Fruit fly (Drosophila melanogaster) whole organism, embryonic: ENCODE results near the gene Hr96.

Source experiments
- Ada2b ChIP-seq: fragments of 200-800 bp; sonication (Bioruptor generic); IDR thresholded peaks from 2 replicates; pipeline ENCODE4 v1.3.6; 2022; ENCODE audit warnings: missing biosample characterization, missing genetic modification characterization
- Antp ChIP-seq: fragments of 200-800 bp; sonication (Bioruptor generic); optimal IDR thresholded peaks from 3 replicates; lab custom pipeline; 2016; ENCODE audit warnings: missing biosample characterization, missing genetic modification characterization
- C15 ChIP-seq: fragments of 200-800 bp; sonication (Bioruptor generic); IDR thresholded peaks from 3 replicates; pipeline ENCODE4 v1.3.6; 2022; ENCODE audit warnings: missing biosample characterization, missing genetic modification characterization
- CG10147 ChIP-seq: fragments of 200-800 bp; sonication (Bioruptor generic); optimal IDR thresholded peaks from 2 replicates; lab custom pipeline; 2019; ENCODE audit warnings: missing biosample characterization, mild to moderate bottlenecking, missing genetic modification characterization, moderate library complexity
- CG10959 ChIP-seq: fragments of 200-800 bp; sonication (Bioruptor generic); IDR thresholded peaks from 2 replicates; pipeline ENCODE4 v1.3.6; 2022; ENCODE audit warnings: missing biosample characterization, missing genetic modification characterization
- CG11456 ChIP-seq: fragments of 200-800 bp; sonication (Bioruptor generic); IDR thresholded peaks from 3 replicates; pipeline ENCODE4 v1.3.6; 2022; ENCODE audit warnings: missing biosample characterization, missing genetic modification characterization
- CG11560 ChIP-seq: fragments of 200-800 bp; sonication (Bioruptor generic); IDR thresholded peaks from 3 replicates; pipeline ENCODE4 v1.3.6; 2022; ENCODE audit warnings: missing biosample characterization, missing genetic modification characterization
- CG12391 ChIP-seq: fragments of 200-800 bp; sonication (Bioruptor generic); optimal IDR thresholded peaks from 3 replicates; lab custom pipeline; 2018; ENCODE audit warnings: missing biosample characterization, mild to moderate bottlenecking, missing genetic modification characterization, moderate library complexity
- CG13775 ChIP-seq: fragments of 200-800 bp; sonication (Bioruptor generic); optimal IDR thresholded peaks from 3 replicates; lab custom pipeline; 2017; ENCODE audit warnings: missing biosample characterization, mild to moderate bottlenecking, missing genetic modification characterization
- CG15479 ChIP-seq: fragments of 200-800 bp; sonication (Bioruptor generic); optimal IDR thresholded peaks from 3 replicates; lab custom pipeline; 2019; ENCODE audit warnings: missing biosample characterization, mild to moderate bottlenecking, missing genetic modification characterization, moderate library complexity
- CG15601 ChIP-seq: fragments of 200-800 bp; sonication (Bioruptor generic); optimal IDR thresholded peaks from 3 replicates; lab custom pipeline; 2019; ENCODE audit warnings: missing biosample characterization, mild to moderate bottlenecking, missing genetic modification characterization, moderate library complexity
- CG18599 ChIP-seq: fragments of 200-800 bp; sonication (Bioruptor generic); optimal IDR thresholded peaks from 3 replicates; lab custom pipeline; 2017; ENCODE audit warnings: missing biosample characterization, missing genetic modification characterization, mild to moderate bottlenecking, moderate library complexity, missing genetic modification reagents
- CG3065 ChIP-seq: fragments of 200-800 bp; sonication (Bioruptor generic); optimal IDR thresholded peaks from 2 replicates; lab custom pipeline; 2016; ENCODE audit warnings: missing biosample characterization, missing genetic modification characterization
- CG31224 ChIP-seq: fragments of 200-800 bp; sonication (Bioruptor generic); IDR thresholded peaks from 2 replicates; pipeline ENCODE4 v1.3.6; 2022; ENCODE audit warnings: missing biosample characterization, missing genetic modification characterization
- CG32532 ChIP-seq: fragments of 200-800 bp; sonication (Bioruptor generic); IDR thresholded peaks from 2 replicates; pipeline ENCODE4 v1.3.6; 2022; ENCODE audit warnings: missing biosample characterization, missing genetic modification characterization
- CG34224 ChIP-seq: fragments of 200-800 bp; sonication (Bioruptor generic); IDR thresholded peaks from 3 replicates; pipeline ENCODE4 v1.3.6; 2022; ENCODE audit warnings: missing biosample characterization, missing genetic modification characterization; ENCODE audit not compliant: partially characterized antibody
- CG3726 ChIP-seq: fragments of 200-800 bp; sonication (Bioruptor generic); IDR thresholded peaks from 3 replicates; pipeline ENCODE4, ENCODE4 v1.3.6; 2022; ENCODE audit warnings: missing biosample characterization, missing genetic modification characterization
- CG3838 ChIP-seq: fragments of 200-800 bp; sonication (Bioruptor generic); optimal IDR thresholded peaks from 3 replicates; lab custom pipeline; 2016; ENCODE audit warnings: missing biosample characterization, missing genetic modification characterization
- CG4282 ChIP-seq: fragments of 200-800 bp; sonication (Bioruptor generic); optimal IDR thresholded peaks from 2 replicates; lab custom pipeline; 2016; ENCODE audit warnings: missing biosample characterization, missing genetic modification characterization
- CG4424 ChIP-seq: fragments of 200-800 bp; sonication (Bioruptor generic); optimal IDR thresholded peaks from 3 replicates; lab custom pipeline; 2016; ENCODE audit warnings: missing biosample characterization, missing genetic modification characterization
- CG7372 ChIP-seq: fragments of 200-800 bp; sonication (Bioruptor generic); IDR thresholded peaks from 2 replicates; pipeline ENCODE4 v1.3.6; 2022; ENCODE audit warnings: missing biosample characterization, missing genetic modification characterization
- CG7928 ChIP-seq: fragments of 200-800 bp; sonication (Bioruptor generic); optimal IDR thresholded peaks from 2 replicates; lab custom pipeline; 2017; ENCODE audit warnings: missing biosample characterization, mild to moderate bottlenecking, missing genetic modification characterization
- CG7963 ChIP-seq: fragments of 200-800 bp; sonication (Bioruptor generic); IDR thresholded peaks from 3 replicates; pipeline ENCODE4 v1.3.6; 2022; ENCODE audit warnings: missing biosample characterization, missing genetic modification characterization; ENCODE audit not compliant: partially characterized antibody
- CG9727 ChIP-seq: fragments of 200-800 bp; sonication (Bioruptor generic); optimal IDR thresholded peaks from 3 replicates; lab custom pipeline; 2017; ENCODE audit warnings: missing biosample characterization, mild to moderate bottlenecking, missing genetic modification characterization
- CHES-1-like ChIP-seq: fragments of 200-800 bp; sonication (Bioruptor generic); optimal IDR thresholded peaks from 2 replicates; lab custom pipeline; 2016; ENCODE audit warnings: missing biosample characterization, missing genetic modification characterization
- CTCF ChIP-seq: fragments of 200-800 bp; sonication (Bioruptor generic); optimal IDR thresholded peaks from 2 replicates; lab custom pipeline; 2017; ENCODE audit warnings: missing biosample characterization, mild to moderate bottlenecking, missing genetic modification characterization, moderate library complexity
- D ChIP-seq, 2 experiments: fragments of 200-800 bp in 1 of 2; fragments of >200 bp in 1 of 2; sonication (Bioruptor generic) in 1 of 2; optimal IDR thresholded peaks; 2 replicates in 1 of 2; 3 replicates in 1 of 2; lab custom pipeline; 2017; ENCODE audit warnings: mild to moderate bottlenecking in 1 of 2, missing biosample characterization in 1 of 2, missing genetic modification characterization in 1 of 2, missing genetic modification reagents in 1 of 2
- Fer2 ChIP-seq: fragments of 200-800 bp; sonication (Bioruptor generic); optimal IDR thresholded peaks from 2 replicates; lab custom pipeline; 2018; ENCODE audit warnings: missing biosample characterization, mild to moderate bottlenecking, missing genetic modification characterization, moderate library complexity
- GATAe ChIP-seq: fragments of 200-800 bp; sonication (Bioruptor generic); conservative IDR thresholded peaks from 2 replicates; pipeline ENCODE4 v1.3.6; 2022; ENCODE audit warnings: missing biosample characterization, missing genetic modification characterization
- HLH54F ChIP-seq: fragments of 200-800 bp; sonication (Bioruptor generic); optimal IDR thresholded peaks from 3 replicates; lab custom pipeline; 2016; ENCODE audit warnings: missing biosample characterization, missing genetic modification characterization
- Hey ChIP-seq: fragments of 200-800 bp; sonication (Bioruptor generic); optimal IDR thresholded peaks from 3 replicates; lab custom pipeline; 2018; ENCODE audit warnings: missing biosample characterization, mild to moderate bottlenecking, missing genetic modification characterization
- Lhr ChIP-seq: fragments of 200-800 bp; sonication (Bioruptor generic); optimal IDR thresholded peaks from 3 replicates; lab custom pipeline; 2017; ENCODE audit warnings: mild to moderate bottlenecking, missing biosample characterization, missing genetic modification reagents, missing genetic modification characterization
- Oli ChIP-seq: fragments of 200-800 bp; sonication (Bioruptor generic); optimal IDR thresholded peaks from 2 replicates; lab custom pipeline; 2018; ENCODE audit warnings: missing biosample characterization, mild to moderate bottlenecking, missing genetic modification characterization, moderate library complexity
- Side ChIP-seq: fragments of 200-800 bp; sonication (Bioruptor generic); optimal IDR thresholded peaks from 2 replicates; lab custom pipeline; 2016; ENCODE audit warnings: missing biosample characterization, missing genetic modification characterization
- Stat92E ChIP-seq, 3 experiments: fragments of >200 bp in 2 of 3; fragments of 200-800 bp in 1 of 3; sonication (Bioruptor generic) in 1 of 3; optimal IDR thresholded peaks; 2 replicates each; lab custom pipeline; 2017 to 2019; ENCODE audit warnings: missing biosample characterization in 3 of 3, missing genetic modification characterization in 3 of 3, mild to moderate bottlenecking in 1 of 3, moderate library complexity in 1 of 3
- ara ChIP-seq: fragments of 200-800 bp; sonication (Bioruptor generic); IDR thresholded peaks from 2 replicates; pipeline ENCODE4 v1.3.6; 2022; ENCODE audit warnings: missing biosample characterization, missing genetic modification characterization
- bab2 ChIP-seq: fragments of 200-800 bp; sonication (Bioruptor generic); optimal IDR thresholded peaks from 2 replicates; lab custom pipeline; 2016; ENCODE audit warnings: missing biosample characterization, missing genetic modification characterization
- bbx ChIP-seq: fragments of 200-800 bp; sonication (Bioruptor generic); IDR thresholded peaks from 2 replicates; pipeline ENCODE4 v1.3.6; 2022; ENCODE audit warnings: missing biosample characterization, missing genetic modification characterization; ENCODE audit not compliant: partially characterized antibody
- cad ChIP-seq: fragments of >200 bp; optimal IDR thresholded peaks from 2 replicates; lab custom pipeline; 2017; ENCODE audit warnings: missing biosample characterization, missing genetic modification characterization
- dan ChIP-seq: fragments of 200-800 bp; sonication (Bioruptor generic); IDR thresholded peaks from 2 replicates; pipeline ENCODE4 v1.3.6; 2022; ENCODE audit warnings: missing biosample characterization, missing genetic modification characterization
- fru ChIP-seq: fragments of >200 bp; optimal IDR thresholded peaks from 2 replicates; lab custom pipeline; 2017
- grn ChIP-seq: fragments of 200-800 bp; sonication (Bioruptor generic); optimal IDR thresholded peaks from 3 replicates; lab custom pipeline; 2017; ENCODE audit warnings: missing biosample characterization, missing genetic modification characterization
- insv ChIP-seq, 2 experiments: fragments of 200-800 bp; sonication (Bioruptor generic); optimal IDR thresholded peaks; 3 replicates each; lab custom pipeline; 2016 to 2018; ENCODE audit warnings: missing biosample characterization in 2 of 2, missing genetic modification characterization in 2 of 2
- jumu ChIP-seq: fragments of 200-800 bp; sonication (Bioruptor generic); optimal IDR thresholded peaks from 3 replicates; lab custom pipeline; 2016; ENCODE audit warnings: missing biosample characterization, missing genetic modification characterization
- kni ChIP-seq: fragments of 200-800 bp; sonication (Bioruptor generic); optimal IDR thresholded peaks from 3 replicates; lab custom pipeline; 2017; ENCODE audit warnings: mild to moderate bottlenecking, missing biosample characterization, missing genetic modification reagents, missing genetic modification characterization
- nerfin-2 ChIP-seq: fragments of 200-800 bp; sonication (Bioruptor generic); IDR thresholded peaks from 2 replicates; pipeline ENCODE4 v1.3.6; 2022; ENCODE audit warnings: missing biosample characterization, missing genetic modification characterization; ENCODE audit not compliant: partially characterized antibody
- tgo ChIP-seq: fragments of 200-800 bp; sonication (Bioruptor generic); IDR thresholded peaks from 3 replicates; pipeline ENCODE4 v1.3.6; 2022; ENCODE audit warnings: missing biosample characterization, missing genetic modification characterization
- ttk ChIP-seq: fragments of 200-800 bp; sonication (Bioruptor generic); IDR thresholded peaks from 2 replicates; pipeline ENCODE4 v2.1.2; 2022; ENCODE audit warnings: missing biosample characterization, missing genetic modification characterization
- twi ChIP-seq: fragments of 200-800 bp; optimal IDR thresholded peaks from 2 replicates; lab custom pipeline; 2019; ENCODE audit warnings: missing biosample characterization, mild to moderate bottlenecking, missing genetic modification characterization, moderate library complexity
- usp ChIP-seq: fragments of >200 bp; optimal IDR thresholded peaks from 2 replicates; lab custom pipeline; 2017; ENCODE audit warnings: missing biosample characterization, missing genetic modification characterization

Gene Hr96

DNA sequence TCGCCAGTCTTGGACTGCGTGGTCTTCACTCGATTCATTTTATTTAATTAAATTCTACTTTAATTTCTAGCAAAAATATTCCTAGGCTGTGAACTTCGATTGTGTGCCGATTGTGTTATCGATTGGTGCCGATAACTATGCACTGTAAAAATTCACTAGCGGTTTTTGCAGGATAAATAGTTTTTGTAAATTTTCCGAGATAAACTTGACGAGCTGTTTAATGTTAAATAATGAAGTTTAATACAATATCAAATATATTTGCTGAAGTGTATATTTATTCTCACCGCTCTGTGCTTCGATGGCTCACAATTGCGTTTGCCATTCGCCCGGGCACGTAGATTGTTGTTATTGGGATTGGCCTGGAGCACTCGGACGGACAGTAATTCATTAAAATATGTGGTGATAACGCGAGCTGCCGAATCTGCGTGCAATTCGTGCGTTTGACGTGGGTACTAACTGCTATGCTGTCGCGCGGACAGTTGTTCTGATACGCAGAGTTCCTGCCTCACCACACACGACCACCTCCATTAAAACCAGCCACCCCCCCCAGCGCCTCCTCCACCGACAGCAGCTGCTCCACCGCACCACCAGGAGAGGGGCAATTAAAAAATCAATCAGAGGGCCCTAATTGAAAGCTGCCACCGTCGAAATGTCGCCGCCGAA, at the start of gene Hr96, which contains the start of gene EMC6 (continued):
- TF ChIP-seq CG15479 (GFP tag; lab: Kevin White, UChicago) (no peak), tgo (GFP tag; lab: Robert Waterston, UW) (peak; percentile 92), CG11456 (peak; percentile 97), C15 (peak; percentile 85; the same call in 2 of the 3 replicates), dan (GFP tag; lab: Robert Waterston, UW) (peak; percentile 65), Side (peak; percentile 92), CG10959 (GFP tag; lab: Robert Waterston, UW) (peak; percentile 87), CG13775 (GFP tag; lab: Kevin White, UChicago) (peak; percentile 94), Antp (peak; percentile 90), usp (GFP tag; lab: Kevin White, UChicago) (no peak), CG3838 (GFP tag; lab: Kevin White, UChicago) (peak; percentile 89), kni (GFP tag; lab: Kevin White, UChicago) (peak; percentile 76), ara (peak; percentile 93), D (optimal IDR thresholded peaks at IDR 0.05; lab: Kevin White, UChicago) (no peak), D (GFP tag; optimal IDR thresholded peaks at IDR 0.05; lab: Kevin White, UChicago) (peak; percentile 82), bbx (GFP tag; lab: Robert Waterston, UW) (peak; percentile 59), Oli (tag; lab: Kevin White, UChicago) (peak; percentile 87), CG9727 (GFP tag; lab: Kevin White, UChicago) (peak; percentile 93), cad (GFP tag; lab: Kevin White, UChicago) (no peak), jumu (GFP tag; lab: Kevin White, UChicago) (peak; percentile 89), CG3726 (GFP tag; lab: Robert Waterston, UW) (peak; percentile 89), ttk (GFP tag; lab: Robert Waterston, UW) (peak; percentile 93), grn (GFP tag; lab: Kevin White, UChicago) (peak; percentile 78), CG10147 (GFP tag; lab: Kevin White, UChicago) (peak; percentile 90), Hey (peak; percentile 67), twi (peak; percentile 84), Fer2 (peak; percentile 90), bab2 (peak; percentile 94), fru (lab: Kevin White, UChicago) (no peak), CG32532 (peak; percentile 97), CG31224 (peak; percentile 83), CG7963 (GFP tag; lab: Robert Waterston, UW) (peak; percentile 82), nerfin-2 (GFP tag; lab: Robert Waterston, UW) (peak; percentile 74; the same call in 1 of the 2 replicates), Lhr (GFP tag; lab: Kevin White, UChicago) (peak; percentile 78), CG15601 (tag; lab: Kevin White, UChicago) (peak; percentile 84), CG7928 (GFP tag; lab: Kevin White, UChicago) (peak; percentile 68), GATAe (no peak; the same call in 1 of the 2 replicates), HLH54F (GFP tag; lab: Kevin White, UChicago) (peak; percentile 96), CG34224 (GFP tag; lab: Robert Waterston, UW) (peak; percentile 64; the same call in 2 of the 3 replicates), CHES-1-like (GFP tag; lab: Kevin White, UChicago) (peak; percentile 91), CG3065 (GFP tag; lab: Kevin White, UChicago) (peak; percentile 87), CG4424 (GFP tag; lab: Kevin White, UChicago) (peak; percentile 95), CG11560 (tag; lab: Robert Waterston, UW) (peak; percentile 81), CTCF (peak; percentile 54), insv (GFP tag; optimal IDR thresholded peaks at IDR 0.05; lab: Kevin White, UChicago) (peak in 1 of 2 experiments; percentile 72), Ada2b (GFP tag; lab: Robert Waterston, UW) (peak; percentile 90), CG18599 (GFP tag; lab: Kevin White, UChicago) (peak; percentile 96), CG4282 (GFP tag; lab: Kevin White, UChicago) (peak; percentile 87), CG12391 (tag; lab: Kevin White, UChicago) (peak; percentile 96), CG7372 (peak; percentile 91), Stat92E (GFP tag; optimal IDR thresholded peaks at IDR 0.05; lab: Kevin White, UChicago) (peak in 1 of 3 experiments; percentile 54)
